Worm (Caenorhabditis elegans): ENCODE data around the gene Y116A8C.468.
"Not testable (repeated sequence)": the region's sequence is repeated elsewhere in the genome, so short reads cannot be mapped to it uniquely, and the experiment has no call there.

Y116A8C.468 gene

DNA sequence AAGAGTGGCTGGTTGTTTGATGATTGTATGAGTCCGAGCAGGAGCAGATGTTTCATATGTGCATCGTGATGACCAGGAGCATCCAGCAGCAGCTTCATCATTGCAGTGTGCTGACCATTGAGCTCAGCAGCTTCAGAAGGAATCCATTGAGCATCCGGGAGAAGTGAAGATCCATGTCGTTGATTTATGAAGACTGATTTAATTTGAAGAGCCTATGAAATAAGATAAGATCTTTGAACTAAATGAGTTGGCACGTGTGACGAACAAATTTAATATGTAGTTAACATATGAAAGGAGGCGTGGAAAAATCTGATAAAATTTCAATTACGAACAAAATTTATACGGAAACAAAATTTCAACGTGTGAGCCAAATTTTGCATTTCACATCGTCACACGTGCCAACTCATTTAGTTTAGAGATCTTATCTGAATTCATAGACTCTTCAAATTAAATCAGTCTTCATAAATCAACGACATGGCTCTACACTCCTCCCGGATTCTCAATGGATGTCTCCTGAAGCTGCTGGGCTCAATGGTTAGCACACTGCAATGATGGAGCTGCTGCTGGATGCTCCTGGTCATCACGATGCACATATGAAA lies at the start of gene Y116A8C.468, which contains the start of gene Y116A8C.469:
Gene Y116A8C.468 (plus strand): TSS at position 549 of the 599 bp plus-strand sequence.
Gene Y116A8C.469 (minus strand): TSS at position 101 of the 599 bp plus-strand sequence.
- no peak for TF ChIP-seq unc-62 (GFP tag; optimal IDR thresholded peaks at IDR 0.05)

- TF ChIP-seq unc-62 (GFP tag; optimal IDR thresholded peaks at IDR 0.05): no peak
Measured at ce11 chrIV:16868900-16869299, 49.3 kb upstream of the Y116A8C.468 start, which contains the start of gene T06A10.106. T06A10.106 (minus strand) TSS chrIV:16869000.

ce11 chrIV:16888580-16888979 lies 29.6 kb upstream of the Y116A8C.468 start:
- no peak for TF ChIP-seq unc-62 (GFP tag; optimal IDR thresholded peaks at IDR 0.05)

DNA sequence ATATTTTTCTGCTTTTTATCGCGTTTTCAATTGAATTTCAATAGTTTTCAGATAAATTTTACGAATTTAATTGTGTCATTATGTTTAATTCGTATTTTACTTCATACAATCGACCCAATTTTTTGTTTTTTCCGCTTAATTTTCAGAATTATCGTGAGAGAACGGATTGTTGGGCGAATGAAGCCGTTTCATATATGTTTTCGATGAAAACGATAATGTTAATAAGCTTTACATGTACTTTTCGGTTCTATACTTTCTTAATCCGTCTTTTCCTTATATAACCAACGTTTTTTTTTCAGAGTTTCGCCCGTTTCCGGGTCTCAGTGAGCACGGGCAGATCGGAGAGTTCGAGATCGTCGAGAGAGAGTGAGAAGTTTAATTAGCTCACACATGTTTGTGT lies 22.9 kb upstream of the Y116A8C.468 start, which contains the start of gene T06A10.2:
Gene T06A10.2 (plus strand): TSS at position 301 of the 400 bp plus-strand sequence.
- not testable (repeated sequence) for TF ChIP-seq unc-62 (GFP tag; optimal IDR thresholded peaks at IDR 0.05)

ce11 chrIV:16898205-16898604 lies 20.0 kb upstream of the Y116A8C.468 start:
- no peak for TF ChIP-seq unc-62 (GFP tag; optimal IDR thresholded peaks at IDR 0.05)

DNA sequence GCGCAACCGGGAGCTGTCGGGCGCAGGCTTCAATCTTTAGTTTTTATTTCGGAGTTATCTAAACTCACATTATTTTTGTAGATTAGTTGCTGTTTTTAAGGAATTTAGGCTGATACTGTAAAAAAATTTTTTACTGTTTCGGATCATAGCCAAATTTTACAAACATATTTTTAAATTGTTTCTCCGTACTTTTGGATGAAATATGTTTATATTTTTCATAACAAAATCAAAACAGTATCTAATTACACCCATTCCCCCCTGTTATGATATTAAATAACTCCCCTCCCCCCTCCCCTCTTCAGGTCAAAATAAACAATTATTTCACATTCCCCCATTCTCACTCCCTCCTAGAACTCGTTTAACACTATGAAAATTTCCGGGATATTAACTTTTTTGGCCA lies 2.4 kb upstream of the Y116A8C.468 start, which contains the start of gene Y116A8C.3:
Gene Y116A8C.3 (plus strand): TSS at position 301 of the 400 bp plus-strand sequence.
- no peak for TF ChIP-seq unc-62 (GFP tag; optimal IDR thresholded peaks at IDR 0.05)

ce11 chrIV:16919212-16919775 lies 1.1 kb downstream of the Y116A8C.468 start, which contains the start of the genes Y116A8C.470 and Y116A8C.463:
Y116A8C.470 (minus strand) TSS chrIV:16919312.
Y116A8C.463 (plus strand) TSS chrIV:16919725.
- TF ChIP-seq unc-62 (GFP tag; optimal IDR thresholded peaks at IDR 0.05): no peak

ce11 chrIV:16920041-16920440 lies 1.9 kb downstream of the Y116A8C.468 start, which contains the start of gene nep-23:
nep-23 (plus strand) TSS chrIV:16920341.
- TF ChIP-seq unc-62 (GFP tag; optimal IDR thresholded peaks at IDR 0.05): no peak

DNA sequence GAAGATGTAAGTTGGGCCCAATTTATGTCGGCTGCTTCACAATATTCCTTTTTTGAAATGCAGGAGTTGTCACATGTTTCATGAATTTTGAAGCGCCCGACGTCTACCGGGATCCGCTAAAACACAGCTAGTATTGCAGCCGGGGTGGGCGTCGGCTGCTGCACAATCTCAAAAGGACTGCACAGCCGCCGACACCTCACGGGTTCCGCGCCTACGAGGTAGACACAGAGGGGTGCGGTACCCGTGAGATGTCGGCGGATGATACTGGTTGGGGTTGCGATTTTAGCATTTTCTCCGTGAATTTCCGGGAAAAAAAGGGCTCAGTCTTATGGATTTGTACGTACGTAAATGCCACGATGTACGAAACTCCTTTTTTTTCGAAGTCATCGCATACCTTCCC lies 3.8 kb downstream of the Y116A8C.468 start:
- TF ChIP-seq unc-62 (GFP tag; optimal IDR thresholded peaks at IDR 0.05): no peak

DNA sequence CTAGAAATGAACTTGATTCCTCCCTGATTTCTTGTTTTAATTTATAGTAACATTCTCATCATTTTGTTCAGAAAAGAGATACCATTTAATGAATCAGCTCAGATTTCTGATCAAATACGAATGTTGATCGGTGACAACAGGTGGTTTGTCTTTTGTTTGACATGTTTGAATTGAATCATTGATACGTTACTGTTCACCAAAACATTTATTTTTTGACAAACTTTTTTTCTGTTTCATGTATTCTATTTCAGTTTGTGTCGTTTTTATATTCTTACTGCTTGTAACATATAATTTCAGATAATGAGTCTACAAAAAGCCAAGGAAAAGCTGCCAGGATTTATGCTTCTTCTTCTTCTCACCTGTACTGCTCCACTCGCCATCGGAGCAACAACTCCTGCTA lies 5.9 kb downstream of the Y116A8C.468 start, which contains the start of gene nep-24:
Gene nep-24 (plus strand): TSS at position 301 of the 400 bp plus-strand sequence.
- no peak for TF ChIP-seq unc-62 (GFP tag; optimal IDR thresholded peaks at IDR 0.05)

DNA sequence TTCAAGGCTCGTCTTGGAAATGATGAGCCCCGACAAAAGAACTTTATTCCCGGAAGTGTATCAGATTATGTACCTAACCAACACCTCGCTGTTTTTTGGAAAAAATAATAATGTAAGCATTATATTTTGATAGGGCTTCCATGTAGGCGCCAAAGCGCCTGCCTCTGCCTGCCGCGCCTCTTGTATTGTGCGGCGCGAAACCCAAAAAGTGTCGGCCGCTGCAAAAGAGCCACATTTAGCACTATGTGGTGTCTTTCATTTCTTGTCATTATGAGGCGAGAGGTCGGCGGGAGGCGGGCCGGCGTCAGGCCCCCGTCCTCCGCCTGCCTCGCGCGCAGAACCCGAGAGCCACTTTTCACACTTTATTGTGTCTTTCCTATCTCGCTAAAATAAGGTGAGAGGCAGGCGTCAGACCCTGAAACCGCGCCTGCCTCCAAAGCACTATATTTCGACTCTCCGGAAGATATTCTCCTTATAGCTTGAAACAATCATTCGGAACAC lies 7.2 kb downstream of the Y116A8C.468 start:
- TF ChIP-seq unc-62 (GFP tag; optimal IDR thresholded peaks at IDR 0.05): no peak

DNA sequence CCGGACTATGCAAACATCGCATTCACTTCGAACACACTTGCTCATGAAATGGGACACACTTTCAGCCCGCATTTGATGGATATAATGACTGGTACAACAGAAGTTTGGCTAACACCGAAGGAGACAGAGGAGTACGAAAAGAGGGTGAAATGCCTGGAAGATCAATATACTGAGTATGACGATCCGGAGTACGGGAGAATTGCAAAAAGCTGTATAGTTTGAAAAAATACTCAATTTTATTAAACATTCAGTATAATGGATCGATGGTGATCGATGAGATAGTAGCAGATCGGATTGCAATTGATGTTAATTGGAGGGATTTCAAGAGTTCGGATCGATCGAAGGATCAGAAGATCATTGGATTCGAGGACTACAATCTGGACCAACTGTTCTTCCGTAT lies 8.4 kb downstream of the Y116A8C.468 start:
- TF ChIP-seq unc-62 (GFP tag; optimal IDR thresholded peaks at IDR 0.05): no peak

ce11 chrIV:16931077-16931476 lies 12.9 kb downstream of the Y116A8C.468 start, which contains the start of gene Y116A8C.49:
Y116A8C.49 (minus strand) TSS chrIV:16931177.
- TF ChIP-seq unc-62 (GFP tag; optimal IDR thresholded peaks at IDR 0.05): no peak

- TF ChIP-seq unc-62 (GFP tag; optimal IDR thresholded peaks at IDR 0.05): no peak
Measured at ce11 chrIV:16936053-16936452, 17.9 kb downstream of the Y116A8C.468 start.

DNA sequence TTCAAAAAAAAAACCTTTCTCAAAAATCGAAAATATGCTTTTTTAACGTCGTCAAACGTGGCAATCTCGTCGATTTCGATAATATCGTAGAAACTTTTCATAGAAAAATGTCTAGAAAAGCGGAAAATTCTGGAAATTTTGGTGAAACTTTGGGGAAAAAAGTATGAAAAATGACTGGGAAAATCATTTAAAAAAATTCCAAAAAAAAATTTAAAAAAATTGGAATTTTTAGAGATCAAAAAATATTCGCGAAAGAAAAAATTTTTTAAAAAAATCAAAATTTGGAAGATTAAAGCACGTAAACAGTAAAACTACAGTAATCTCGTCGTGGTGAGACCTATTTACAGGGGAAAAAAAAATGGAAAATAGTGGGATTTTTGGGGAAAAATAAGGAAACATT lies 20.8 kb downstream of the Y116A8C.468 start, which contains the start of gene Y116A8C.10:
Gene Y116A8C.10 (minus strand): TSS at position 101 of the 400 bp plus-strand sequence.
- no peak for TF ChIP-seq unc-62 (GFP tag; optimal IDR thresholded peaks at IDR 0.05)

ce11 chrIV:16946746-16947145 lies 28.6 kb downstream of the Y116A8C.468 start, which contains the start of the genes Y116A8C.9 and arf-6:
Y116A8C.9 (minus strand) TSS chrIV:16946800.
arf-6 (plus strand) TSS chrIV:16947120.
- no peak for TF ChIP-seq unc-62 (GFP tag; optimal IDR thresholded peaks at IDR 0.05)

All from whole organism, dauer.